Fruit fly (Drosophila melanogaster) whole organism, wandering third instar larva: Measurements from ENCODE around the gene Hr4.

ENCODE experiments used
- Abd-B ChIP-seq: fragments of >200 bp; optimal IDR thresholded peaks from 2 replicates; lab custom pipeline; 2017; ENCODE audit warnings: missing biosample characterization, missing genetic modification characterization
- Sp1 ChIP-seq: fragments of 200-800 bp; sonication (Bioruptor generic); optimal IDR thresholded peaks from 3 replicates; lab custom pipeline; 2019; ENCODE audit warnings: missing biosample characterization, mild to moderate bottlenecking, missing genetic modification characterization, moderate library complexity
- dl ChIP-seq, 2 experiments: fragments of 175-275, 200-275 bp in 1 of 2; fragments of 200-275 bp in 1 of 2; sonication (Bioruptor generic); optimal IDR thresholded peaks; lab custom pipeline; 2018; ENCODE audit warnings: mild to moderate bottlenecking in 2 of 2, missing biosample characterization in 2 of 2, missing genetic modification characterization in 2 of 2, moderate library complexity in 2 of 2; ENCODE audit not compliant: partially characterized antibody in 2 of 2, insufficient read depth in 1 of 2
- pan ChIP-seq: fragments of >200 bp; optimal IDR thresholded peaks from 2 replicates; lab custom pipeline; 2017
- usp ChIP-seq: fragments of >200 bp; optimal IDR thresholded peaks from 2 replicates; lab custom pipeline; 2017; ENCODE audit warnings: missing biosample characterization, missing genetic modification characterization

dm6 chrX:2012837-2013236, 71.1 kb downstream of the Hr4 start:
- TF ChIP-seq Abd-B (GFP tag; lab: Kevin White, UChicago) (peak; percentile 24), usp (no peak), Sp1 (GFP tag; lab: Kevin White, UChicago) (peak; percentile 80), pan (lab: Kevin White, UChicago) (no peak), dl (GFP tag; optimal IDR thresholded peaks at IDR 0.05; lab: Kevin White, UChicago; ENCODE audit: insufficient read depth in 1 of 2, partially characterized antibody in 2 of 2) (peak in 1 of 2 experiments; percentile 47)
